Worm (Caenorhabditis elegans) whole organism, L4 larva: ENCODE measurements around the gene C34C6.10.

ENCODE experiments used
- D1046.2 ChIP-seq: fragments of 200-800 bp; sonication (Bioruptor generic); IDR thresholded peaks from 2 replicates; pipeline ENCODE4 v1.3.6; 2022; ENCODE audit warnings: missing genetic modification characterization, missing compliant biosample characterization
- F10B5.3 ChIP-seq: sonication (generic microtip); optimal IDR thresholded peaks from 2 replicates; lab custom pipeline; 2016; ENCODE audit warnings: mild to moderate bottlenecking, missing genetic modification characterization, missing compliant biosample characterization
- F26F4.8 ChIP-seq: fragments of 200-800 bp; sonication (Bioruptor generic); conservative IDR thresholded peaks from 2 replicates; pipeline ENCODE4 v1.3.6; 2022; ENCODE audit warnings: missing genetic modification characterization, missing compliant biosample characterization
- Y75B8A.6 ChIP-seq: fragments of 200-800 bp; sonication (Bioruptor generic); IDR thresholded peaks from 2 replicates; pipeline ENCODE4 v1.3.6; 2022; ENCODE audit warnings: missing genetic modification reagents, missing genetic modification characterization, missing compliant biosample characterization
- ZK337.2 ChIP-seq: fragments of 200-800 bp; sonication (Bioruptor generic); IDR thresholded peaks from 2 replicates; pipeline ENCODE4 v1.3.6; 2022; ENCODE audit warnings: missing genetic modification reagents, missing genetic modification characterization, missing compliant biosample characterization
- aha-1 ChIP-seq: fragments of 150-350 bp; peaks from one replicate; lab custom pipeline; 2014; ENCODE audit warnings: missing biosample characterization, missing genetic modification characterization
- ama-1 ChIP-seq: fragments of 150-350 bp; optimal IDR thresholded peaks from 2 replicates; lab custom pipeline; 2014; ENCODE audit warnings: inconsistent platforms, mixed read lengths
- attf-4 ChIP-seq: sonication (generic microtip); optimal IDR thresholded peaks from 3 replicates; lab custom pipeline; 2017; ENCODE audit warnings: missing biosample characterization, missing genetic modification characterization
- ceh-32 ChIP-seq: sonication (generic microtip); optimal IDR thresholded peaks from 2 replicates; lab custom pipeline; 2016; ENCODE audit warnings: mild to moderate bottlenecking, missing genetic modification characterization, missing compliant biosample characterization; ENCODE audit not compliant: poor library complexity
- ceh-82 ChIP-seq: sonication (generic microtip); optimal IDR thresholded peaks from 2 replicates; lab custom pipeline; 2017; ENCODE audit warnings: missing biosample characterization, missing genetic modification characterization
- ctbp-1 ChIP-seq: fragments of 200-800 bp; sonication (Bioruptor generic); IDR thresholded peaks from 2 replicates; pipeline ENCODE4 v1.3.6; 2022; ENCODE audit warnings: missing genetic modification reagents, missing genetic modification characterization, missing compliant biosample characterization
- dpl-1 ChIP-seq: fragments of 150-350 bp; optimal IDR thresholded peaks from 2 replicates; lab custom pipeline; 2014; ENCODE audit warnings: missing biosample characterization, missing genetic modification reagents, missing genetic modification characterization
- egl-43 ChIP-seq: fragments of 200-800 bp; sonication (Bioruptor generic); IDR thresholded peaks from 2 replicates; pipeline ENCODE4 v1.3.6; 2022; ENCODE audit warnings: missing genetic modification reagents, missing genetic modification characterization, missing compliant biosample characterization
- gei-8 ChIP-seq: fragments of 200-800 bp; sonication (Bioruptor generic); optimal IDR thresholded peaks from 2 replicates; lab custom pipeline; 2018; ENCODE audit warnings: mild to moderate bottlenecking, missing genetic modification characterization, missing compliant biosample characterization
- hlh-11 ChIP-seq: fragments of 200-800 bp; sonication (Bioruptor generic); optimal IDR thresholded peaks from 2 replicates; lab custom pipeline; 2018; ENCODE audit warnings: mild to moderate bottlenecking, missing genetic modification characterization, missing compliant biosample characterization
- hlh-30 ChIP-seq: sonication (generic microtip); optimal IDR thresholded peaks from 2 replicates; lab custom pipeline; 2017; ENCODE audit warnings: antibody characterized with exemption, mild to moderate bottlenecking, missing genetic modification characterization, missing compliant biosample characterization; ENCODE audit not compliant: insufficient read depth
- jun-1 ChIP-seq: fragments of 150-350 bp; optimal IDR thresholded peaks from 2 replicates; lab custom pipeline; 2014; ENCODE audit warnings: missing biosample characterization, missing genetic modification reagents, missing genetic modification characterization
- lin-38 ChIP-seq: fragments of 200-800 bp; sonication (Bioruptor generic); IDR thresholded peaks from 2 replicates; pipeline ENCODE4 v1.3.6; 2022; ENCODE audit warnings: missing genetic modification reagents, missing genetic modification characterization, missing compliant biosample characterization
- lin-39 ChIP-seq: fragments of 150-350 bp; optimal IDR thresholded peaks from 2 replicates; lab custom pipeline; 2014; ENCODE audit warnings: missing biosample characterization, missing genetic modification reagents, missing genetic modification characterization
- lir-3 ChIP-seq: sonication (generic microtip); optimal IDR thresholded peaks from 2 replicates; lab custom pipeline; 2016; ENCODE audit warnings: mild to moderate bottlenecking, missing genetic modification characterization, missing compliant biosample characterization
- lsy-2 ChIP-seq, 2 experiments: fragments of 150-350 bp in 1 of 2; sonication (generic microtip) in 1 of 2; optimal IDR thresholded peaks; 2 replicates each; lab custom pipeline; 2014 to 2017; ENCODE audit warnings: missing biosample characterization in 2 of 2, missing genetic modification characterization in 2 of 2
- mdl-1 ChIP-seq, 2 experiments: fragments of 150-350 bp in 1 of 2; sonication (generic microtip) in 1 of 2; optimal IDR thresholded peaks; 2 replicates each; lab custom pipeline; 2014 to 2017; ENCODE audit warnings: missing biosample characterization in 2 of 2, missing genetic modification characterization in 2 of 2
- mep-1 ChIP-seq: fragments of 150-350 bp; sonication (generic microtip); optimal IDR thresholded peaks from 3 replicates; lab custom pipeline; 2014; ENCODE audit warnings: missing biosample characterization, missing genetic modification characterization
- mes-2 ChIP-seq: sonication (generic microtip); optimal IDR thresholded peaks from 2 replicates; lab custom pipeline; 2016; ENCODE audit warnings: missing genotype, mild to moderate bottlenecking, missing genetic modification characterization, missing compliant biosample characterization; ENCODE audit not compliant: poor library complexity, severe bottlenecking
- mxl-3 ChIP-seq: fragments of 200-800 bp; sonication (Bioruptor generic); optimal IDR thresholded peaks from 2 replicates; lab custom pipeline; 2018; ENCODE audit warnings: mild to moderate bottlenecking, missing genetic modification characterization, missing compliant biosample characterization
- nhr-10 ChIP-seq: fragments of 150-350 bp; optimal IDR thresholded peaks from 2 replicates; lab custom pipeline; 2014; ENCODE audit warnings: missing biosample characterization, missing genetic modification characterization
- nhr-25 ChIP-seq: sonication (generic microtip); optimal IDR thresholded peaks from 2 replicates; lab custom pipeline; 2017; ENCODE audit warnings: missing genetic modification characterization, mild to moderate bottlenecking, missing compliant biosample characterization, antibody characterized with exemption, moderate library complexity, borderline replicate concordance; ENCODE audit not compliant: insufficient read depth
- nhr-28 ChIP-seq: fragments of 150-350 bp; optimal IDR thresholded peaks from 2 replicates; lab custom pipeline; 2014; ENCODE audit warnings: missing biosample characterization, missing genetic modification characterization
- nhr-42 ChIP-seq: fragments of 200-800 bp; sonication (Bioruptor generic); IDR thresholded peaks from 2 replicates; pipeline ENCODE4 v1.3.6; 2022; ENCODE audit warnings: missing genetic modification characterization, missing compliant biosample characterization
- nhr-76 ChIP-seq: fragments of 150-350 bp; optimal IDR thresholded peaks from 2 replicates; lab custom pipeline; 2014; ENCODE audit warnings: missing biosample characterization, missing genetic modification characterization
- saeg-2 ChIP-seq: fragments of 200-800 bp; sonication (Bioruptor generic); IDR thresholded peaks from 2 replicates; pipeline ENCODE4 v1.3.6; 2022; ENCODE audit warnings: missing genetic modification reagents, missing genetic modification characterization, missing compliant biosample characterization
- spr-3 ChIP-seq: fragments of 200-800 bp; sonication (Bioruptor generic); optimal IDR thresholded peaks from 2 replicates; lab custom pipeline; 2018; ENCODE audit warnings: mild to moderate bottlenecking, missing genetic modification characterization, missing compliant biosample characterization
- unc-62 ChIP-seq, 3 experiments: fragments of 150-350 bp in 1 of 3; sonication (generic microtip); optimal IDR thresholded peaks in 2 of 3; peaks in 1 of 3; 1 replicate in 1 of 3; 2 replicates in 2 of 3; lab custom pipeline; 2014 to 2017; ENCODE audit warnings: missing biosample characterization in 3 of 3, missing genetic modification characterization in 3 of 3, missing genetic modification reagents in 3 of 3, missing genotype in 1 of 3
- vab-7 ChIP-seq: fragments of 200-800 bp; sonication (Bioruptor generic); IDR thresholded peaks from 2 replicates; pipeline ENCODE4 v1.3.6; 2022; ENCODE audit warnings: missing genetic modification reagents, missing genetic modification characterization, missing compliant biosample characterization
- zip-11 ChIP-seq: fragments of 200-800 bp; sonication (Bioruptor generic); IDR thresholded peaks from 2 replicates; pipeline ENCODE4 v1.3.6; 2022; ENCODE audit warnings: missing genetic modification characterization, missing compliant biosample characterization

C34C6.10 gene

ce11 chrII:8726700-8727099, 31.0 kb upstream of the C34C6.10 start, which contains the start of gene T01B7.9:
Gene T01B7.9 (minus strand): TSS chrII:8726800.
- no peak for TF ChIP-seq nhr-42 (GFP tag; lab: Robert Waterston, UW)
- no peak for TF ChIP-seq lin-39 (tag; lab: Kevin White, UChicago)
- no peak for TF ChIP-seq aha-1

ce11 chrII:8721955-8722524, 26.4 kb upstream of the C34C6.10 start, which contains the start of gene trcs-2:
Gene trcs-2 (plus strand): TSS chrII:8722474.
- no peak for TF ChIP-seq nhr-25 (tag; lab: Kevin White, UChicago)
- TF ChIP-seq ZK337.2 (GFP tag; lab: Robert Waterston, UW), result no peak
- no peak for TF ChIP-seq saeg-2 (GFP tag; lab: Robert Waterston, UW)
- 0 out of 2 replicates have a peak, but pooled peaks have one; percentile 16 for TF ChIP-seq egl-43
- no peak for TF ChIP-seq ctbp-1 (GFP tag; lab: Robert Waterston, UW)
- TF ChIP-seq mxl-3, result no peak

- TF ChIP-seq unc-62 (GFP tag; optimal IDR thresholded peaks at IDR 0.05 in 1 of 2; lab: Kevin White, UChicago), result peak in 1 of 2 experiments; percentile 37
- TF ChIP-seq unc-62 (tag; optimal IDR thresholded peaks at IDR 0.05; lab: Kevin White, UChicago), result no peak
- TF ChIP-seq hlh-11, result peak; percentile 14
- no peak for TF ChIP-seq vab-7 (GFP tag; lab: Robert Waterston, UW)
- TF ChIP-seq ceh-82 (tag; lab: Kevin White, UChicago), result no peak
- TF ChIP-seq ama-1 (lab: Kevin White, UChicago), result peak; percentile 14
- TF ChIP-seq nhr-28 (tag; lab: Kevin White, UChicago), result peak; percentile 38
- TF ChIP-seq mdl-1 (tag; optimal IDR thresholded peaks at IDR 0.05; lab: Kevin White, UChicago), result peak in 1 of 2 experiments; percentile 22
- TF ChIP-seq, all 104 proteins: peak for 5
These were observed 21.9 kb upstream of the C34C6.10 start for ce11 chrII:8717579-8717978.

ce11 chrII:8716231-8716878, 20.7 kb upstream of the C34C6.10 start, which contains the start of the genes cyn-11 and T01B7.5:
Gene cyn-11 (minus strand): TSS chrII:8716281.
Gene T01B7.5 (plus strand): TSS chrII:8716828.
- TF ChIP-seq jun-1 (tag; lab: Kevin White, UChicago) (no peak), mes-2 (tag; lab: Kevin White, UChicago) (peak; percentile 56), dpl-1 (GFP tag; lab: Kevin White, UChicago) (peak; percentile 25), D1046.2 (GFP tag; lab: Robert Waterston, UW) (no peak), F10B5.3 (tag; lab: Kevin White, UChicago) (no peak), hlh-30 (tag; lab: Kevin White, UChicago) (peak; percentile 1), hlh-11 (peak; percentile 12), Y75B8A.6 (GFP tag; lab: Robert Waterston, UW) (no peak), vab-7 (GFP tag; lab: Robert Waterston, UW) (no peak), nhr-28 (tag; lab: Kevin White, UChicago) (peak; percentile 18), mep-1 (tag; lab: Kevin White, UChicago) (peak; percentile 39), lin-38 (peak; percentile 32; the same call in 1 of the 2 replicates), lsy-2 (tag; optimal IDR thresholded peaks at IDR 0.05; lab: Kevin White, UChicago) (peak in 1 of 2 experiments; percentile 55), nhr-42 (GFP tag; lab: Robert Waterston, UW) (no peak)

- TF ChIP-seq hlh-11 (no peak), spr-3 (GFP tag; lab: Kevin White, UChicago) (no peak), egl-43 (no peak), dpl-1 (GFP tag; lab: Kevin White, UChicago) (no peak), attf-4 (tag; lab: Kevin White, UChicago) (no peak), nhr-10 (no peak), nhr-76 (no peak), vab-7 (GFP tag; lab: Robert Waterston, UW) (no peak), zip-11 (GFP tag; lab: Robert Waterston, UW) (no peak), Y75B8A.6 (GFP tag; lab: Robert Waterston, UW) (no peak), lir-3 (tag; lab: Kevin White, UChicago) (no peak), ceh-32 (tag; lab: Kevin White, UChicago) (no peak), F26F4.8 (GFP tag; lab: Robert Waterston, UW) (no peak), gei-8 (GFP tag; lab: Kevin White, UChicago) (no peak), mdl-1 (tag; optimal IDR thresholded peaks at IDR 0.05; lab: Kevin White, UChicago) (no peak)
These were observed 19.3 kb upstream of the C34C6.10 start, which contains the start of the genes rab-21 and T01B7.13 for ce11 chrII:8714913-8715447. Gene rab-21 (minus strand): TSS chrII:8715013. Gene T01B7.13 (plus strand): TSS chrII:8715397.
